Worm (Caenorhabditis elegans) whole organism, mixed stage, embryonic: ENCODE results near the gene daf-38.

ENCODE experiments used
- drap-1 ChIP-seq: fragments of 200-800 bp; sonication (Bioruptor generic); optimal IDR thresholded peaks from 3 replicates; lab custom pipeline; 2018; ENCODE audit warnings: mild to moderate bottlenecking, missing genetic modification characterization, missing compliant biosample characterization
- flh-1 ChIP-seq: fragments of 200-800 bp; sonication (Bioruptor generic); optimal IDR thresholded peaks from 2 replicates; lab custom pipeline; 2018; ENCODE audit warnings: mild to moderate bottlenecking, missing genetic modification characterization, moderate library complexity, missing compliant biosample characterization
- ham-2 ChIP-seq: fragments of 200-800 bp; sonication (Bioruptor generic); optimal IDR thresholded peaks from 2 replicates; lab custom pipeline; 2018; ENCODE audit warnings: mild to moderate bottlenecking, missing genetic modification characterization, missing compliant biosample characterization
- lin-13 ChIP-seq: fragments of 150-350 bp; optimal IDR thresholded peaks from 2 replicates; lab custom pipeline; 2014; ENCODE audit warnings: missing biosample characterization, missing genetic modification characterization
- mab-5 ChIP-seq: fragments of 150-350 bp; optimal IDR thresholded peaks from 2 replicates; lab custom pipeline; 2014; ENCODE audit warnings: missing biosample characterization, missing genetic modification characterization
- nhr-2 ChIP-seq: fragments of 150-350 bp; optimal IDR thresholded peaks from 2 replicates; lab custom pipeline; 2014; ENCODE audit warnings: missing biosample characterization, missing genetic modification characterization
- nhr-237 ChIP-seq: fragments of 150-350 bp; optimal IDR thresholded peaks from 2 replicates; lab custom pipeline; 2014; ENCODE audit warnings: missing biosample characterization, missing genetic modification characterization
- nhr-28 ChIP-seq: fragments of 150-350 bp; optimal IDR thresholded peaks from 2 replicates; lab custom pipeline; 2014; ENCODE audit warnings: missing biosample characterization, missing genetic modification characterization
- nhr-76 ChIP-seq: sonication (generic microtip); optimal IDR thresholded peaks from 2 replicates; lab custom pipeline; 2017; ENCODE audit warnings: missing biosample characterization, missing genetic modification characterization
- pha-4 ChIP-seq: fragments of 150-350 bp; optimal IDR thresholded peaks from 2 replicates; lab custom pipeline; 2018; ENCODE audit warnings: missing biosample characterization, missing genetic modification reagents, missing genetic modification characterization
- snpc-4 ChIP-seq: fragments of 150-350 bp; optimal IDR thresholded peaks from 2 replicates; lab custom pipeline; 2014; ENCODE audit warnings: missing biosample characterization, missing genetic modification characterization
- unc-120 ChIP-seq: sonication (generic microtip); optimal IDR thresholded peaks from 2 replicates; lab custom pipeline; 2017; ENCODE audit warnings: missing genetic modification characterization, missing compliant biosample characterization; ENCODE audit not compliant: poor library complexity, severe bottlenecking
- zip-8 ChIP-seq: fragments of 150-350 bp; optimal IDR thresholded peaks from 2 replicates; lab custom pipeline; 2014; ENCODE audit warnings: missing biosample characterization, missing genetic modification characterization
- ztf-11 ChIP-seq: fragments of 150-350 bp; optimal IDR thresholded peaks from 2 replicates; lab custom pipeline; 2014; ENCODE audit warnings: missing biosample characterization, missing genetic modification characterization

daf-38 gene

DNA sequence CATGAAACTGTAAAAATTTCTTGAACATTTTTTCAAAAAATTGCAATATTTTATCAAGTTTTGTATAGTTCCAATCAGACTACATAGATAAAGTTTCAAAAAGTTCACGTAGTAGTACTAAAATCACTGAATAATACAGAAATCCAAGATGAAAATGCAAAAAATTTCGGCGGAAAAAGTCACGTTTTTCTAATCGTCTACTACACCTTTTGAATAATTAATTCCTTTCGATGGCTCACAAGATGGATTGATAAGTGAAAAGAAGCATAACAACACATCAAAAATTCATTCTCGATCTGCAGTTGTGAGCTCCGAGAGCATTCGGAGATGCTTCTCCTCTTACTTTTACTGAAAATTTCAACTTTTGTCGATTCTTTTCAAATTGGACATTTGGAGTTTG lies 52.8 kb downstream of the daf-38 start, which contains the start of gene gcy-25:
gcy-25 (plus strand) TSS at position 301 of the 400 bp plus-strand sequence.
- no peak for TF ChIP-seq drap-1
- TF ChIP-seq nhr-28 (tag; lab: Kevin White, UChicago), result no peak
- no peak for TF ChIP-seq ham-2 (GFP tag; lab: Kevin White, UChicago)
- no peak for TF ChIP-seq pha-4 (tag; lab: Kevin White, UChicago)
- no peak for TF ChIP-seq zip-8 (tag; lab: Kevin White, UChicago)
- TF ChIP-seq snpc-4 (tag; lab: Kevin White, UChicago), result no peak
- TF ChIP-seq lin-13, result no peak
- TF ChIP-seq nhr-76 (tag; lab: Kevin White, UChicago), result no peak
- TF ChIP-seq flh-1 (GFP tag; lab: Kevin White, UChicago), result no peak
- no peak for TF ChIP-seq mab-5 (tag; lab: Kevin White, UChicago)
- TF ChIP-seq ztf-11 (tag; lab: Kevin White, UChicago), result no peak
- TF ChIP-seq nhr-237, result no peak
- TF ChIP-seq unc-120 (tag; lab: Kevin White, UChicago), result no peak
- TF ChIP-seq nhr-2 (tag; lab: Kevin White, UChicago), result no peak
- TF ChIP-seq, all 35 proteins: peak for 0
